Fruit fly (Drosophila melanogaster) whole organism, prepupa: ENCODE data around the gene CG5446.

Experiments
- Blimp-1 ChIP-seq: fragments of 200-800 bp; sonication (Bioruptor generic); optimal IDR thresholded peaks from 3 replicates; lab custom pipeline; 2017; ENCODE audit warnings: missing biosample characterization, missing genetic modification characterization, mild to moderate bottlenecking, moderate library complexity, missing genetic modification reagents
- CG1621 ChIP-seq: fragments of 200-800 bp; sonication (Bioruptor generic); optimal IDR thresholded peaks from 3 replicates; lab custom pipeline; 2018; ENCODE audit warnings: missing biosample characterization, mild to moderate bottlenecking, missing genetic modification characterization
- CG3032 ChIP-seq: fragments of 200-800 bp; optimal IDR thresholded peaks from 2 replicates; lab custom pipeline; 2019; ENCODE audit warnings: missing biosample characterization, mild to moderate bottlenecking, missing genetic modification characterization, moderate library complexity
- CG6854 ChIP-seq: fragments of 200-800 bp; sonication (Bioruptor generic); optimal IDR thresholded peaks from 2 replicates; lab custom pipeline; 2017; ENCODE audit warnings: missing biosample characterization, mild to moderate bottlenecking, missing genetic modification characterization
- CG7368 ChIP-seq: fragments of 200-800 bp; sonication (Bioruptor generic); optimal IDR thresholded peaks from 3 replicates; lab custom pipeline; 2016; ENCODE audit warnings: missing biosample characterization, missing genetic modification characterization
- CG8632 ChIP-seq: fragments of 200-800 bp; sonication (Bioruptor generic); optimal IDR thresholded peaks from 3 replicates; lab custom pipeline; 2016; ENCODE audit warnings: missing biosample characterization, missing genetic modification characterization
- Hr39 ChIP-seq: fragments of 200-800 bp; sonication (Bioruptor generic); optimal IDR thresholded peaks from 2 replicates; lab custom pipeline; 2016; ENCODE audit warnings: missing biosample characterization, missing genetic modification characterization
- Met ChIP-seq: fragments of 200-800 bp; sonication (Bioruptor generic); optimal IDR thresholded peaks from 3 replicates; lab custom pipeline; 2016; ENCODE audit warnings: missing biosample characterization, missing genetic modification characterization
- acj6 ChIP-seq: fragments of 200-800 bp; sonication (Bioruptor generic); optimal IDR thresholded peaks from 3 replicates; lab custom pipeline; 2016; ENCODE audit warnings: missing biosample characterization, missing genetic modification characterization

- TF ChIP-seq CG6854 (GFP tag; lab: Kevin White, UChicago) (no peak), CG8632 (GFP tag; lab: Kevin White, UChicago) (no peak), Met (no peak), CG1621 (tag; lab: Kevin White, UChicago) (no peak), CG7368 (GFP tag; lab: Kevin White, UChicago) (no peak), Blimp-1 (GFP tag; lab: Kevin White, UChicago) (no peak), CG3032 (tag; lab: Kevin White, UChicago) (no peak), acj6 (GFP tag; lab: Kevin White, UChicago) (no peak), Hr39 (GFP tag; lab: Kevin White, UChicago) (no peak)
Observed at dm6 chr2L:12430792-12431191, 3.3 kb upstream of the CG5446 start, which contains the start of gene CG5435.
